Worm (Caenorhabditis elegans) whole organism, young adult: ENCODE results near the gene urb-1.

Experiments
- B0019.2 ChIP-seq: fragments of 200-800 bp; sonication (Bioruptor generic); conservative IDR thresholded peaks from 2 replicates; pipeline ENCODE4 v1.3.6; 2022; ENCODE audit warnings: missing genetic modification reagents, missing genetic modification characterization, missing compliant biosample characterization
- B0035.1 ChIP-seq: sonication (generic microtip); optimal IDR thresholded peaks from 2 replicates; lab custom pipeline; 2016; ENCODE audit warnings: missing genetic modification characterization, mild to moderate bottlenecking, missing compliant biosample characterization, missing genotype, missing genetic modification reagents
- C06A6.2 ChIP-seq: fragments of 200-800 bp; sonication (Bioruptor generic); conservative IDR thresholded peaks from 2 replicates; pipeline ENCODE4 v1.3.6; 2022; ENCODE audit warnings: missing genetic modification characterization, missing compliant biosample characterization
- F23B12.7 ChIP-seq: sonication (generic microtip); optimal IDR thresholded peaks from 2 replicates; lab custom pipeline; 2017; ENCODE audit warnings: missing genetic modification characterization, mild to moderate bottlenecking, missing compliant biosample characterization, antibody characterized with exemption, moderate library complexity; ENCODE audit not compliant: insufficient read depth
- F33H1.4 ChIP-seq: fragments of 200-800 bp; sonication (Bioruptor generic); IDR thresholded peaks from 2 replicates; pipeline ENCODE4 v1.3.6; 2022; ENCODE audit warnings: missing genetic modification reagents, missing genetic modification characterization, missing compliant biosample characterization
- K11D2.4 ChIP-seq: fragments of 200-800 bp; sonication (Bioruptor generic); IDR thresholded peaks from 2 replicates; pipeline ENCODE4 v1.3.6; 2022; ENCODE audit warnings: missing genetic modification reagents, missing genetic modification characterization, missing compliant biosample characterization
- K12H6.12 ChIP-seq: fragments of 200-800 bp; sonication (Bioruptor generic); optimal IDR thresholded peaks from 2 replicates; lab custom pipeline; 2018; ENCODE audit warnings: mild to moderate bottlenecking, missing genetic modification characterization, missing compliant biosample characterization
- T07F8.4 ChIP-seq: sonication (generic microtip); optimal IDR thresholded peaks from 2 replicates; lab custom pipeline; 2016; ENCODE audit warnings: mild to moderate bottlenecking, missing genetic modification characterization, moderate library complexity, missing compliant biosample characterization
- Y95B8A.8 ChIP-seq: fragments of 200-800 bp; sonication (Bioruptor generic); IDR thresholded peaks from 2 replicates; pipeline ENCODE4 v1.3.6; 2022; ENCODE audit warnings: missing genetic modification reagents, missing genetic modification characterization, missing compliant biosample characterization
- ZK185.1 ChIP-seq: sonication (generic microtip); optimal IDR thresholded peaks from 2 replicates; lab custom pipeline; 2016; ENCODE audit warnings: mild to moderate bottlenecking, missing genetic modification characterization, missing compliant biosample characterization; ENCODE audit not compliant: poor library complexity, severe bottlenecking
- aptf-2 ChIP-seq: fragments of 200-800 bp; sonication (Bioruptor generic); conservative IDR thresholded peaks from 2 replicates; pipeline ENCODE4 v1.3.6; 2022; ENCODE audit warnings: missing genetic modification reagents, missing genetic modification characterization, missing compliant biosample characterization
- aptf-3 ChIP-seq: fragments of 200-800 bp; sonication (Bioruptor generic); IDR thresholded peaks from 2 replicates; pipeline ENCODE4 v1.3.6; 2022; ENCODE audit warnings: missing genetic modification characterization, missing compliant biosample characterization
- attf-3 ChIP-seq: fragments of 200-800 bp; sonication (Bioruptor generic); conservative IDR thresholded peaks from 2 replicates; pipeline ENCODE4 v1.3.6; 2022; ENCODE audit warnings: missing genetic modification reagents, missing genetic modification characterization, missing compliant biosample characterization
- attf-6 ChIP-seq: fragments of 200-800 bp; sonication (Bioruptor generic); IDR thresholded peaks from 2 replicates; pipeline ENCODE4 v1.3.6; 2022; ENCODE audit warnings: missing genetic modification reagents, missing genetic modification characterization, missing compliant biosample characterization
- bed-2 ChIP-seq: fragments of 200-800 bp; sonication (Bioruptor generic); IDR thresholded peaks from 2 replicates; pipeline ENCODE4 v1.3.6; 2022; ENCODE audit warnings: missing genetic modification reagents, missing genetic modification characterization, missing compliant biosample characterization
- ccch-3 ChIP-seq: fragments of 200-800 bp; sonication (Bioruptor generic); optimal IDR thresholded peaks from 2 replicates; lab custom pipeline; 2018; ENCODE audit warnings: mild to moderate bottlenecking, missing genetic modification characterization, missing compliant biosample characterization
- cebp-1 ChIP-seq, 2 experiments: fragments of 200-800 bp in 1 of 2; sonication (Bioruptor generic) in 1 of 2; sonication (generic microtip) in 1 of 2; IDR thresholded peaks in 1 of 2; optimal IDR thresholded peaks in 1 of 2; 2 replicates each; pipeline versions ENCODE4 v1.3.6 to Lab custom; 2017 to 2022; ENCODE audit warnings: missing compliant biosample characterization in 2 of 2, missing genetic modification characterization in 2 of 2, mild to moderate bottlenecking in 1 of 2, missing genetic modification reagents in 1 of 2, moderate library complexity in 1 of 2
- ceh-79 ChIP-seq: sonication (generic microtip); optimal IDR thresholded peaks from 2 replicates; lab custom pipeline; 2017; ENCODE audit warnings: mild to moderate bottlenecking, missing genetic modification characterization, missing compliant biosample characterization
- die-1 ChIP-seq: sonication (generic microtip); optimal IDR thresholded peaks from 2 replicates; lab custom pipeline; 2016; ENCODE audit warnings: missing genotype, mild to moderate bottlenecking, missing genetic modification characterization, missing compliant biosample characterization
- ekl-4 ChIP-seq: fragments of 200-800 bp; sonication (Bioruptor generic); IDR thresholded peaks from 2 replicates; pipeline ENCODE4 v1.3.6; 2022; ENCODE audit warnings: missing genetic modification reagents, missing genetic modification characterization, missing compliant biosample characterization
- hlh-12 ChIP-seq: sonication (generic microtip); optimal IDR thresholded peaks from 2 replicates; lab custom pipeline; 2016; ENCODE audit warnings: missing genetic modification characterization, missing compliant biosample characterization
- hlh-26 ChIP-seq: fragments of 200-800 bp; sonication (Bioruptor generic); conservative IDR thresholded peaks from 2 replicates; pipeline ENCODE4 v1.3.6; 2022; ENCODE audit warnings: missing genetic modification reagents, missing genetic modification characterization, missing compliant biosample characterization
- hsf-1 ChIP-seq: fragments of 200-800 bp; sonication (Bioruptor generic); IDR thresholded peaks from 2 replicates; pipeline ENCODE4 v1.3.6; 2022; ENCODE audit warnings: missing genetic modification reagents, missing genetic modification characterization, missing compliant biosample characterization
- lag-1 ChIP-seq: fragments of 200-800 bp; sonication (Bioruptor generic); IDR thresholded peaks from 2 replicates; pipeline ENCODE4 v1.3.6; 2022; ENCODE audit warnings: missing genetic modification reagents, missing genetic modification characterization, missing compliant biosample characterization
- let-607 ChIP-seq, 2 experiments: fragments of 200-800 bp in 1 of 2; sonication (Bioruptor generic) in 1 of 2; sonication (generic microtip) in 1 of 2; optimal IDR thresholded peaks; 2 replicates each; lab custom pipeline; 2016 to 2018; ENCODE audit warnings: mild to moderate bottlenecking in 2 of 2, missing compliant biosample characterization in 2 of 2, missing genetic modification characterization in 2 of 2, moderate library complexity in 2 of 2, missing genotype in 1 of 2
- lin-26 ChIP-seq: fragments of 200-800 bp; sonication (Bioruptor generic); IDR thresholded peaks from 2 replicates; pipeline ENCODE4 v1.3.6; 2022; ENCODE audit warnings: missing genetic modification reagents, missing genetic modification characterization, missing compliant biosample characterization
- madf-10 ChIP-seq: sonication (generic microtip); optimal IDR thresholded peaks from 2 replicates; lab custom pipeline; 2016; ENCODE audit warnings: mild to moderate bottlenecking, missing genetic modification characterization, missing compliant biosample characterization
- madf-3 ChIP-seq: fragments of 200-800 bp; sonication (Bioruptor generic); IDR thresholded peaks from 2 replicates; pipeline ENCODE4 v1.3.6; 2022; ENCODE audit warnings: missing genetic modification reagents, missing genetic modification characterization, missing compliant biosample characterization
- madf-6 ChIP-seq: fragments of 200-800 bp; sonication (Bioruptor generic); IDR thresholded peaks from 2 replicates; pipeline ENCODE4 v1.3.6; 2022; ENCODE audit warnings: missing genetic modification reagents, missing genetic modification characterization, missing compliant biosample characterization
- madf-8 ChIP-seq: fragments of 200-800 bp; sonication (Bioruptor generic); conservative IDR thresholded peaks from 2 replicates; pipeline ENCODE4 v1.3.6; 2022; ENCODE audit warnings: missing genetic modification reagents, missing genetic modification characterization, missing compliant biosample characterization
- mel-28 ChIP-seq: sonication (generic microtip); optimal IDR thresholded peaks from 2 replicates; lab custom pipeline; 2016; ENCODE audit warnings: borderline replicate concordance, mild to moderate bottlenecking, missing genetic modification characterization, missing compliant biosample characterization
- rpc-1 ChIP-seq, 2 experiments: fragments of 150-350 bp in 1 of 2; sonication (generic microtip) in 1 of 2; optimal IDR thresholded peaks; 2 replicates each; lab custom pipeline; 2014 to 2018; ENCODE audit warnings: missing biosample characterization in 1 of 2, missing genetic modification characterization in 1 of 2, missing genetic modification reagents in 1 of 2, missing genotype in 1 of 2
- sdz-38 ChIP-seq: sonication (generic microtip); optimal IDR thresholded peaks from 2 replicates; lab custom pipeline; 2016; ENCODE audit warnings: missing genotype, missing genetic modification characterization, missing compliant biosample characterization
- snpc-3.4 ChIP-seq: sonication (generic microtip); optimal IDR thresholded peaks from 2 replicates; lab custom pipeline; 2017; ENCODE audit warnings: missing genetic modification characterization, mild to moderate bottlenecking, missing compliant biosample characterization, antibody characterized with exemption, moderate library complexity, missing genotype, missing genetic modification reagents
- xnd-1 ChIP-seq: sonication (generic microtip); optimal IDR thresholded peaks from 2 replicates; lab custom pipeline; 2016; ENCODE audit warnings: missing genotype, missing genetic modification reagents, missing genetic modification characterization, missing compliant biosample characterization
- zfh-2 ChIP-seq: fragments of 200-800 bp; sonication (Bioruptor generic); conservative IDR thresholded peaks from 2 replicates; pipeline ENCODE4 v1.3.6; 2022; ENCODE audit warnings: missing genetic modification reagents, missing genetic modification characterization, missing compliant biosample characterization
- ztf-18 ChIP-seq: sonication (generic microtip); optimal IDR thresholded peaks from 2 replicates; lab custom pipeline; 2016; ENCODE audit warnings: missing genotype, mild to moderate bottlenecking, missing genetic modification characterization, missing compliant biosample characterization
- ztf-22 ChIP-seq: fragments of 200-800 bp; sonication (Bioruptor generic); optimal IDR thresholded peaks from 2 replicates; lab custom pipeline; 2018; ENCODE audit warnings: mild to moderate bottlenecking, missing genetic modification characterization, moderate library complexity, missing compliant biosample characterization
- ztf-25 ChIP-seq: fragments of 200-800 bp; sonication (Bioruptor generic); IDR thresholded peaks from 2 replicates; pipeline ENCODE4 v1.3.6; 2022; ENCODE audit warnings: missing genetic modification reagents, missing genetic modification characterization, missing compliant biosample characterization
- ztf-3 ChIP-seq: fragments of 200-800 bp; sonication (Bioruptor generic); optimal IDR thresholded peaks from 2 replicates; lab custom pipeline; 2018; ENCODE audit warnings: mild to moderate bottlenecking, missing genetic modification characterization, missing compliant biosample characterization
- ztf-6 ChIP-seq: fragments of 200-800 bp; sonication (Bioruptor generic); IDR thresholded peaks from 2 replicates; pipeline ENCODE4 v1.3.6; 2022; ENCODE audit warnings: missing genetic modification reagents, missing genetic modification characterization, missing compliant biosample characterization

The urb-1 gene

ce11 chrV:6448356-6448755 lies 24.4 kb upstream of the urb-1 start, which contains the start of gene fbxa-196:
Gene fbxa-196, plus strand, starts transcription at chrV:6448656.
- TF ChIP-seq sdz-38 (no peak), ztf-6 (GFP tag; lab: Robert Waterston, UW) (no peak), attf-3 (GFP tag; lab: Robert Waterston, UW) (no peak), F33H1.4 (GFP tag; lab: Robert Waterston, UW) (no peak), zfh-2 (GFP tag; lab: Robert Waterston, UW) (no peak), rpc-1 (optimal IDR thresholded peaks at IDR 0.05; lab: Kevin White, UChicago) (no peak), rpc-1 (tag; optimal IDR thresholded peaks at IDR 0.05; lab: Kevin White, UChicago) (no peak), lag-1 (GFP tag; lab: Robert Waterston, UW) (no peak), ceh-79 (tag; lab: Kevin White, UChicago) (no peak), aptf-3 (GFP tag; lab: Robert Waterston, UW) (no peak), hlh-26 (GFP tag; lab: Robert Waterston, UW) (no peak), ZK185.1 (tag; lab: Kevin White, UChicago) (no peak), Y95B8A.8 (GFP tag; lab: Robert Waterston, UW) (no peak), die-1 (tag; lab: Kevin White, UChicago) (no peak), ztf-3 (GFP tag; lab: Kevin White, UChicago) (no peak), xnd-1 (tag; lab: Kevin White, UChicago) (no peak), madf-6 (GFP tag; lab: Robert Waterston, UW) (no peak), hlh-12 (no peak), let-607 (tag; optimal IDR thresholded peaks at IDR 0.05; lab: Kevin White, UChicago) (no peak), ccch-3 (no peak), F23B12.7 (tag; lab: Kevin White, UChicago) (no peak)

- no peak for TF ChIP-seq madf-8
- no peak for TF ChIP-seq F33H1.4 (GFP tag; lab: Robert Waterston, UW)
- TF ChIP-seq hlh-26 (GFP tag; lab: Robert Waterston, UW): no peak
- no peak for TF ChIP-seq bed-2 (GFP tag; lab: Robert Waterston, UW)
- TF ChIP-seq cebp-1 (GFP tag; IDR thresholded peaks at IDR 0.05; lab: Robert Waterston, UW): no peak
- TF ChIP-seq cebp-1 (tag; optimal IDR thresholded peaks at IDR 0.05; lab: Kevin White, UChicago): no peak
- TF ChIP-seq madf-10: no peak
- no peak for TF ChIP-seq B0035.1 (tag; lab: Kevin White, UChicago)
- no peak for TF ChIP-seq lin-26 (GFP tag; lab: Robert Waterston, UW)
- TF ChIP-seq ztf-18 (tag; lab: Kevin White, UChicago): no peak
- no peak for TF ChIP-seq K11D2.4 (GFP tag; lab: Robert Waterston, UW)
These were observed 18.1 kb upstream of the urb-1 start, which contains the start of gene T05H4.3 for ce11 chrV:6442037-6442436. Gene T05H4.3, plus strand, starts transcription at chrV:6442337.

DNA sequence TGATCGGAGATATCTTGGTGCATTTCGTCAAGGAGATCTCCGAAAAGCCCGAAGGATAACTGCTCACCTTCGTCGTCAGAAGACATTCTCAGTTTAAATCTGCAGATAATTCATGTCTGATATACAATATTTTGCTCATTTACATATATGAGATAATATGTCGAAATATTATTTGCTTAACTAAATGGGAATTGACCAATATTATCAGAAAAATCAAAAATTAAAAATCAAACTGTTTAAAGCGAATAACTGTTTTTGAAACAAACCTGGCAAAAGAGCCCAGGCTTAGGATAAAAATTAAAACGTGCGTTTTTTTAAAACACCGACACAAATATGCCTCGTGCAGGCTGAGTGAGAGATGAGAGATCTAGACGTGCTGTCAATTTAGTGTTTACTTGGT lies 17.7 kb upstream of the urb-1 start, which contains the start of gene T05H4.15:
TSS of gene T05H4.15 (minus strand) at position 101 of the 400 bp plus-strand sequence.
- TF ChIP-seq C06A6.2 (GFP tag; lab: Robert Waterston, UW) (no peak), aptf-2 (GFP tag; lab: Robert Waterston, UW) (no peak), attf-6 (GFP tag; lab: Robert Waterston, UW) (no peak), madf-3 (GFP tag; lab: Robert Waterston, UW) (no peak), ztf-22 (GFP tag; lab: Kevin White, UChicago) (no peak), ztf-25 (GFP tag; lab: Robert Waterston, UW) (no peak), hsf-1 (GFP tag; lab: Robert Waterston, UW) (no peak), ekl-4 (GFP tag; lab: Robert Waterston, UW) (no peak), snpc-3.4 (no peak), T07F8.4 (tag; lab: Kevin White, UChicago) (no peak), B0019.2 (no peak), mel-28 (tag; lab: Kevin White, UChicago) (no peak), K12H6.12 (no peak), xnd-1 (tag; lab: Kevin White, UChicago) (no peak)
- TF ChIP-seq, all 124 proteins: peak for 0
